Fruit fly (Drosophila melanogaster) whole organism, embryonic: ENCODE data around the gene dome.

Experiments used
- Ada2b ChIP-seq: fragments of 200-800 bp; sonication (Bioruptor generic); IDR thresholded peaks from 2 replicates; pipeline ENCODE4 v1.3.6; 2022; ENCODE audit warnings: missing biosample characterization, missing genetic modification characterization
- Blimp-1 ChIP-seq: fragments of 200-800 bp; sonication (Bioruptor generic); optimal IDR thresholded peaks from 3 replicates; lab custom pipeline; 2018; ENCODE audit warnings: missing biosample characterization, missing genetic modification characterization, mild to moderate bottlenecking, moderate library complexity, missing genetic modification reagents
- CG10431 ChIP-seq: fragments of 200-800 bp; sonication (Bioruptor generic); optimal IDR thresholded peaks from 3 replicates; lab custom pipeline; 2018; ENCODE audit warnings: missing biosample characterization, mild to moderate bottlenecking, missing genetic modification characterization
- CG10565 ChIP-seq: fragments of 200-800 bp; sonication (Bioruptor generic); optimal IDR thresholded peaks from 3 replicates; lab custom pipeline; 2016; ENCODE audit warnings: missing biosample characterization, mild to moderate bottlenecking, missing genetic modification characterization
- CG11504 ChIP-seq: fragments of 200-800 bp; sonication (Bioruptor generic); optimal IDR thresholded peaks from 3 replicates; lab custom pipeline; 2019; ENCODE audit warnings: missing biosample characterization, mild to moderate bottlenecking, missing genetic modification characterization, moderate library complexity
- CG14014 ChIP-seq: fragments of 200-800 bp; sonication (Bioruptor generic); IDR thresholded peaks from 2 replicates; pipeline ENCODE4 v1.3.6; 2022; ENCODE audit warnings: missing biosample characterization, missing genetic modification characterization
- CG14667 ChIP-seq: fragments of 200-800 bp; sonication (Bioruptor generic); IDR thresholded peaks from 2 replicates; pipeline ENCODE4 v1.3.6; 2022; ENCODE audit warnings: missing biosample characterization, missing genetic modification characterization
- CG14710 ChIP-seq: fragments of 200-800 bp; sonication (Bioruptor generic); optimal IDR thresholded peaks from 3 replicates; lab custom pipeline; 2019; ENCODE audit warnings: missing biosample characterization, mild to moderate bottlenecking, missing genetic modification characterization, moderate library complexity
- CG15269 ChIP-seq: fragments of 200-800 bp; sonication (Bioruptor generic); optimal IDR thresholded peaks from 2 replicates; lab custom pipeline; 2018; ENCODE audit warnings: missing biosample characterization, mild to moderate bottlenecking, missing genetic modification characterization, moderate library complexity
- CG17568 ChIP-seq: fragments of 200-800 bp; sonication (Bioruptor generic); optimal IDR thresholded peaks from 2 replicates; lab custom pipeline; 2018; ENCODE audit warnings: missing biosample characterization, mild to moderate bottlenecking, missing genetic modification characterization, moderate library complexity
- CG17912 ChIP-seq: fragments of 200-800 bp; sonication (Bioruptor generic); optimal IDR thresholded peaks from 2 replicates; lab custom pipeline; 2018; ENCODE audit warnings: missing biosample characterization, mild to moderate bottlenecking, missing genetic modification characterization
- CG18262 ChIP-seq: fragments of 200-800 bp; optimal IDR thresholded peaks from 3 replicates; lab custom pipeline; 2019; ENCODE audit warnings: missing biosample characterization, mild to moderate bottlenecking, missing genetic modification characterization, moderate library complexity
- CG2120 ChIP-seq: fragments of 200-800 bp; sonication (Bioruptor generic); optimal IDR thresholded peaks from 3 replicates; lab custom pipeline; 2016; ENCODE audit warnings: missing biosample characterization, missing genetic modification characterization
- CG31365 ChIP-seq: fragments of 200-800 bp; sonication (Bioruptor generic); optimal IDR thresholded peaks from 2 replicates; lab custom pipeline; 2018; ENCODE audit warnings: missing biosample characterization, mild to moderate bottlenecking, missing genetic modification characterization
- CG3281 ChIP-seq: fragments of 200-800 bp; sonication (Bioruptor generic); optimal IDR thresholded peaks from 3 replicates; lab custom pipeline; 2017; ENCODE audit warnings: missing biosample characterization, mild to moderate bottlenecking, missing genetic modification characterization
- CG3838 ChIP-seq: fragments of 200-800 bp; sonication (Bioruptor generic); optimal IDR thresholded peaks from 3 replicates; lab custom pipeline; 2016; ENCODE audit warnings: missing biosample characterization, missing genetic modification characterization
- CG4282 ChIP-seq: fragments of 200-800 bp; sonication (Bioruptor generic); optimal IDR thresholded peaks from 2 replicates; lab custom pipeline; 2016; ENCODE audit warnings: missing biosample characterization, missing genetic modification characterization
- CG5953 ChIP-seq: fragments of 200-800 bp; sonication (Bioruptor generic); IDR thresholded peaks from 2 replicates; pipeline ENCODE4 v1.3.6; 2022; ENCODE audit warnings: missing biosample characterization, missing genetic modification characterization
- Ets97D ChIP-seq: fragments of 200-800 bp; sonication (Bioruptor generic); optimal IDR thresholded peaks from 3 replicates; lab custom pipeline; 2016; ENCODE audit warnings: missing biosample characterization, missing genetic modification characterization
- HmgD ChIP-seq: fragments of 200-800 bp; sonication (Bioruptor generic); optimal IDR thresholded peaks from 3 replicates; lab custom pipeline; 2016; ENCODE audit warnings: missing biosample characterization, missing genetic modification characterization
- Hr39 ChIP-seq: fragments of >200 bp; optimal IDR thresholded peaks from 2 replicates; lab custom pipeline; 2017
- Hsf ChIP-seq: fragments of 200-800 bp; sonication (Bioruptor generic); optimal IDR thresholded peaks from 3 replicates; lab custom pipeline; 2016; ENCODE audit warnings: missing biosample characterization, missing genetic modification characterization
- Lim3 ChIP-seq: fragments of 200-800 bp; sonication (Bioruptor generic); IDR thresholded peaks from 2 replicates; pipeline ENCODE4 v1.3.6; 2022; ENCODE audit warnings: missing biosample characterization, missing genetic modification characterization
- Med ChIP-seq: fragments of 200-800 bp; sonication (Bioruptor generic); peaks from one replicate; lab custom pipeline; 2016; ENCODE audit warnings: missing biosample characterization, missing genetic modification characterization, mild to moderate bottlenecking, inconsistent platforms, moderate library complexity
- Pdp1 ChIP-seq, 2 experiments: fragments of 200-800 bp; sonication (Bioruptor generic); optimal IDR thresholded peaks; 3 replicates each; lab custom pipeline; 2016; ENCODE audit warnings: missing biosample characterization in 2 of 2, missing genetic modification characterization in 2 of 2, mild to moderate bottlenecking in 1 of 2, moderate library complexity in 1 of 2
- Sry-β ChIP-seq: fragments of 200-800 bp; sonication (Bioruptor generic); optimal IDR thresholded peaks from 2 replicates; lab custom pipeline; 2018; ENCODE audit warnings: missing biosample characterization, mild to moderate bottlenecking, missing genetic modification characterization, moderate library complexity
- Tbp ChIP-seq: fragments of >200 bp; optimal IDR thresholded peaks from 2 replicates; lab custom pipeline; 2018; ENCODE audit warnings: missing biosample characterization, missing genetic modification characterization
- bab2 ChIP-seq: fragments of 200-800 bp; sonication (Bioruptor generic); optimal IDR thresholded peaks from 2 replicates; lab custom pipeline; 2016; ENCODE audit warnings: missing biosample characterization, missing genetic modification characterization
- bowl ChIP-seq: fragments of 200-800 bp; sonication (Bioruptor generic); IDR thresholded peaks from 2 replicates; pipeline ENCODE4 v1.3.6; 2022; ENCODE audit warnings: missing biosample characterization, missing genetic modification characterization
- crol ChIP-seq: fragments of 200-800 bp; sonication (Bioruptor generic); IDR thresholded peaks from 2 replicates; pipeline ENCODE4 v1.3.6; 2022; ENCODE audit warnings: missing biosample characterization, missing genetic modification characterization
- crp ChIP-seq, 2 experiments: fragments of 200-800 bp; sonication (Bioruptor generic); optimal IDR thresholded peaks; 2 replicates in 1 of 2; 3 replicates in 1 of 2; lab custom pipeline; 2017; ENCODE audit warnings: missing biosample characterization in 2 of 2, missing genetic modification characterization in 2 of 2, mild to moderate bottlenecking in 1 of 2, moderate library complexity in 1 of 2
- disco-r ChIP-seq: fragments of 200-800 bp; sonication (Bioruptor generic); optimal IDR thresholded peaks from 2 replicates; lab custom pipeline; 2016; ENCODE audit warnings: missing biosample characterization, missing genetic modification characterization
- dmrt99B ChIP-seq: fragments of 200-800 bp; sonication (Bioruptor generic); optimal IDR thresholded peaks from 2 replicates; lab custom pipeline; 2018; ENCODE audit warnings: missing biosample characterization, mild to moderate bottlenecking, missing genetic modification characterization, moderate library complexity
- h ChIP-seq: fragments of >200 bp; optimal IDR thresholded peaks from 2 replicates; lab custom pipeline; 2017
- hb ChIP-seq: fragments of 200-800 bp; sonication (Bioruptor generic); IDR thresholded peaks from 3 replicates; pipeline ENCODE4 v1.3.6; 2022; ENCODE audit warnings: missing biosample characterization, missing genetic modification characterization; ENCODE audit not compliant: partially characterized antibody
- ind ChIP-seq: fragments of 200-800 bp; sonication (Bioruptor generic); optimal IDR thresholded peaks from 3 replicates; lab custom pipeline; 2016; ENCODE audit warnings: missing biosample characterization, missing genetic modification characterization
- kah ChIP-seq: fragments of 200-800 bp; sonication (Bioruptor generic); optimal IDR thresholded peaks from 2 replicates; lab custom pipeline; 2018; ENCODE audit warnings: missing biosample characterization, mild to moderate bottlenecking, missing genetic modification characterization
- lab ChIP-seq: fragments of 200-800 bp; sonication (Bioruptor generic); optimal IDR thresholded peaks from 3 replicates; lab custom pipeline; 2017; ENCODE audit warnings: missing biosample characterization, missing genetic modification characterization, mild to moderate bottlenecking, moderate library complexity, missing genetic modification reagents
- lbe ChIP-seq: fragments of 200-800 bp; sonication (Bioruptor generic); optimal IDR thresholded peaks from 2 replicates; lab custom pipeline; 2016; ENCODE audit warnings: missing biosample characterization, mild to moderate bottlenecking, missing genetic modification characterization
- lola ChIP-seq, 3 experiments: fragments of >200 bp in 2 of 3; fragments of 200-800 bp in 1 of 3; sonication (Bioruptor generic) in 1 of 3; optimal IDR thresholded peaks; 2 replicates each; lab custom pipeline; 2017 to 2019; ENCODE audit warnings: missing biosample characterization in 3 of 3, missing genetic modification characterization in 3 of 3, mild to moderate bottlenecking in 1 of 3, moderate library complexity in 1 of 3
- otp ChIP-seq: fragments of 200-800 bp; sonication (Bioruptor generic); IDR thresholded peaks from 3 replicates; pipeline ENCODE4, ENCODE4 v1.3.6; 2022; ENCODE audit warnings: missing biosample characterization, missing genetic modification characterization
- phol ChIP-seq: fragments of 200-800 bp; sonication (Bioruptor generic); optimal IDR thresholded peaks from 3 replicates; lab custom pipeline; 2018; ENCODE audit warnings: missing biosample characterization, mild to moderate bottlenecking, missing genetic modification characterization, moderate library complexity
- prd ChIP-seq, 3 experiments: fragments of >200 bp in 2 of 3; fragments of 200-800 bp in 1 of 3; sonication (Bioruptor generic) in 1 of 3; optimal IDR thresholded peaks in 2 of 3; IDR thresholded peaks in 1 of 3; 2 replicates in 2 of 3; 3 replicates in 1 of 3; pipeline versions ENCODE4 v1.3.6 to Lab custom; 2017 to 2022; ENCODE audit warnings: missing biosample characterization in 1 of 3, missing genetic modification characterization in 1 of 3
- sens ChIP-seq: fragments of 200-800 bp; sonication (Bioruptor generic); peaks from one replicate; lab custom pipeline; 2016; ENCODE audit warnings: missing biosample characterization, missing genetic modification characterization
- sr ChIP-seq: fragments of 200-800 bp; sonication (Bioruptor generic); IDR thresholded peaks from 3 replicates; pipeline ENCODE4 v1.3.6; 2022; ENCODE audit warnings: missing biosample characterization, missing genetic modification characterization
- tup ChIP-seq: fragments of 200-800 bp; sonication (Bioruptor generic); optimal IDR thresholded peaks from 2 replicates; lab custom pipeline; 2016; ENCODE audit warnings: missing biosample characterization, mild to moderate bottlenecking, missing genetic modification characterization, moderate library complexity
- twi ChIP-seq: fragments of 200-800 bp; optimal IDR thresholded peaks from 2 replicates; lab custom pipeline; 2019; ENCODE audit warnings: missing biosample characterization, mild to moderate bottlenecking, missing genetic modification characterization, moderate library complexity
- vvl ChIP-seq: fragments of 200-800 bp; sonication (Bioruptor generic); IDR thresholded peaks from 2 replicates; pipeline ENCODE4 v1.3.6; 2022; ENCODE audit warnings: missing biosample characterization, missing genetic modification characterization
- zfh1 ChIP-seq: fragments of 200-800 bp; sonication (Bioruptor generic); IDR thresholded peaks from 3 replicates; pipeline ENCODE4 v1.3.6; 2022; ENCODE audit warnings: missing biosample characterization, missing genetic modification characterization

dome gene

dm6 chrX:19694792-19695558 is 11.7 kb upstream of the dome start, which contains the start of gene CG14229 (continued):
- TF ChIP-seq sr (GFP tag; lab: Robert Waterston, UW) (no peak), Ada2b (GFP tag; lab: Robert Waterston, UW) (peak; percentile 42; the same call in 1 of the 2 replicates), CG15269 (tag; lab: Kevin White, UChicago) (peak; percentile 2), phol (tag; lab: Kevin White, UChicago) (peak; percentile 3), lola (GFP tag; optimal IDR thresholded peaks at IDR 0.05; lab: Kevin White, UChicago) (no peak), crol (GFP tag; lab: Robert Waterston, UW) (no peak), CG14710 (peak; percentile 23), Pdp1 (GFP tag; optimal IDR thresholded peaks at IDR 0.05; lab: Kevin White, UChicago) (no peak), Blimp-1 (GFP tag; lab: Kevin White, UChicago) (no peak), CG5953 (no peak), otp (GFP tag; lab: Robert Waterston, UW) (0 out of 3 replicates have a peak, but pooled peaks have one; percentile 21), CG18262 (peak; percentile 8), Ets97D (GFP tag; lab: Kevin White, UChicago) (no peak), CG31365 (tag; lab: Kevin White, UChicago) (no peak), CG10565 (no peak), CG2120 (GFP tag; lab: Kevin White, UChicago) (peak; percentile 30), tup (GFP tag; lab: Kevin White, UChicago) (no peak), bab2 (GFP tag; lab: Kevin White, UChicago) (no peak), sens (GFP tag; lab: Kevin White, UChicago) (peak; percentile 71), dmrt99B (peak; percentile 7), HmgD (GFP tag; lab: Kevin White, UChicago) (no peak), zfh1 (GFP tag; lab: Robert Waterston, UW) (peak; percentile 15; the same call in 1 of the 3 replicates), lab (GFP tag; lab: Kevin White, UChicago) (peak; percentile 4), Tbp (GFP tag; lab: Kevin White, UChicago) (no peak), CG4282 (GFP tag; lab: Kevin White, UChicago) (no peak), vvl (GFP tag; lab: Robert Waterston, UW) (peak; percentile 23; the same call in 1 of the 2 replicates), CG17912 (GFP tag; lab: Kevin White, UChicago) (no peak), prd (optimal IDR thresholded peaks at IDR 0.05; lab: Kevin White, UChicago) (no peak), prd (GFP tag; IDR thresholded peaks at IDR 0.05; lab: Robert Waterston, UW) (peak; percentile 48; the same call in 1 of the 3 replicates), Sry-β (GFP tag; lab: Kevin White, UChicago) (no peak), ind (GFP tag; lab: Kevin White, UChicago) (peak; percentile 26), Lim3 (no peak), CG3281 (GFP tag; lab: Kevin White, UChicago) (peak; percentile 3), disco-r (no peak), CG3838 (no peak), h (lab: Kevin White, UChicago) (no peak), CG14667 (GFP tag; lab: Robert Waterston, UW) (0 out of 2 replicates have a peak, but pooled peaks have one; percentile 24), hb (no peak), Hsf (GFP tag; lab: Kevin White, UChicago) (no peak), CG17568 (GFP tag; lab: Kevin White, UChicago) (no peak), CG14014 (GFP tag; lab: Robert Waterston, UW) (no peak), kah (GFP tag; lab: Kevin White, UChicago) (no peak), bowl (GFP tag; lab: Robert Waterston, UW) (no peak), Hr39 (no peak), Med (peak; percentile 48), crp (GFP tag; optimal IDR thresholded peaks at IDR 0.05; lab: Kevin White, UChicago) (no peak), twi (tag; lab: Kevin White, UChicago) (no peak), lbe (GFP tag; lab: Kevin White, UChicago) (no peak), CG11504 (tag; lab: Kevin White, UChicago) (peak; percentile 23), CG10431 (no peak)
